Worm (Caenorhabditis elegans) whole organism, mixed stage, embryonic: ENCODE data around the gene M163.22.

ENCODE experiments used
- M03D4.4 ChIP-seq: sonication (generic microtip); optimal IDR thresholded peaks from 2 replicates; lab custom pipeline; 2017; ENCODE audit warnings: mild to moderate bottlenecking, missing genetic modification characterization, missing compliant biosample characterization
- bed-3 ChIP-seq: fragments of 200-800 bp; sonication (Bioruptor generic); optimal IDR thresholded peaks from 3 replicates; lab custom pipeline; 2018; ENCODE audit warnings: mild to moderate bottlenecking, missing genetic modification characterization, moderate library complexity, missing compliant biosample characterization
- ceh-39 ChIP-seq: fragments of 150-350 bp; optimal IDR thresholded peaks from 2 replicates; lab custom pipeline; 2014; ENCODE audit warnings: missing biosample characterization, missing genetic modification characterization
- ceh-43 ChIP-seq: fragments of 200-800 bp; sonication (Bioruptor generic); optimal IDR thresholded peaks from 2 replicates; lab custom pipeline; 2018; ENCODE audit warnings: mild to moderate bottlenecking, missing genetic modification characterization, moderate library complexity, missing compliant biosample characterization
- ceh-83 ChIP-seq: fragments of 200-800 bp; sonication (Bioruptor generic); optimal IDR thresholded peaks from 2 replicates; lab custom pipeline; 2018; ENCODE audit warnings: mild to moderate bottlenecking, missing genetic modification characterization, missing compliant biosample characterization
- ces-1 ChIP-seq: fragments of 150-350 bp; optimal IDR thresholded peaks from 2 replicates; lab custom pipeline; 2014; ENCODE audit warnings: missing biosample characterization, missing genetic modification reagents, missing genetic modification characterization
- cnd-1 ChIP-seq: fragments of 200-800 bp; sonication (Bioruptor generic); optimal IDR thresholded peaks from 2 replicates; lab custom pipeline; 2018; ENCODE audit warnings: mild to moderate bottlenecking, missing genetic modification characterization, missing compliant biosample characterization
- drap-1 ChIP-seq: fragments of 200-800 bp; sonication (Bioruptor generic); optimal IDR thresholded peaks from 3 replicates; lab custom pipeline; 2018; ENCODE audit warnings: mild to moderate bottlenecking, missing genetic modification characterization, missing compliant biosample characterization
- elt-1 ChIP-seq: sonication (generic microtip); optimal IDR thresholded peaks from 2 replicates; lab custom pipeline; 2017; ENCODE audit warnings: missing genetic modification characterization, mild to moderate bottlenecking, missing compliant biosample characterization, antibody characterized with exemption, moderate library complexity, borderline replicate concordance; ENCODE audit not compliant: insufficient read depth
- elt-3 ChIP-seq: fragments of 150-350 bp; optimal IDR thresholded peaks from 2 replicates; lab custom pipeline; 2014; ENCODE audit warnings: missing biosample characterization, missing genetic modification characterization
- flh-1 ChIP-seq: fragments of 200-800 bp; sonication (Bioruptor generic); optimal IDR thresholded peaks from 2 replicates; lab custom pipeline; 2018; ENCODE audit warnings: mild to moderate bottlenecking, missing genetic modification characterization, moderate library complexity, missing compliant biosample characterization
- ham-2 ChIP-seq: fragments of 200-800 bp; sonication (Bioruptor generic); optimal IDR thresholded peaks from 2 replicates; lab custom pipeline; 2018; ENCODE audit warnings: mild to moderate bottlenecking, missing genetic modification characterization, missing compliant biosample characterization
- hlh-1 ChIP-seq: fragments of 150-350 bp; optimal IDR thresholded peaks from 2 replicates; lab custom pipeline; 2014; ENCODE audit warnings: missing biosample characterization, missing genetic modification reagents, missing genetic modification characterization
- lin-13 ChIP-seq: fragments of 150-350 bp; optimal IDR thresholded peaks from 2 replicates; lab custom pipeline; 2014; ENCODE audit warnings: missing biosample characterization, missing genetic modification characterization
- lin-32 ChIP-seq: fragments of 200-800 bp; sonication (Bioruptor generic); optimal IDR thresholded peaks from 2 replicates; lab custom pipeline; 2018; ENCODE audit warnings: mild to moderate bottlenecking, missing genetic modification characterization, missing compliant biosample characterization
- lsy-2 ChIP-seq: fragments of 150-350 bp; optimal IDR thresholded peaks from 2 replicates; lab custom pipeline; 2014; ENCODE audit warnings: missing biosample characterization, missing genetic modification characterization
- mab-5 ChIP-seq: fragments of 150-350 bp; optimal IDR thresholded peaks from 2 replicates; lab custom pipeline; 2014; ENCODE audit warnings: missing biosample characterization, missing genetic modification characterization
- mep-1 ChIP-seq: fragments of 150-350 bp; optimal IDR thresholded peaks from 2 replicates; lab custom pipeline; 2017; ENCODE audit warnings: missing biosample characterization, missing genetic modification reagents, missing genetic modification characterization, inconsistent platforms
- mls-2 ChIP-seq: sonication (generic microtip); optimal IDR thresholded peaks from 2 replicates; lab custom pipeline; 2016; ENCODE audit warnings: mild to moderate bottlenecking, missing genetic modification characterization, moderate library complexity, missing compliant biosample characterization
- nhr-12 ChIP-seq: fragments of 150-350 bp; optimal IDR thresholded peaks from 2 replicates; lab custom pipeline; 2014; ENCODE audit warnings: missing biosample characterization, missing genetic modification characterization
- nhr-2 ChIP-seq: fragments of 150-350 bp; optimal IDR thresholded peaks from 2 replicates; lab custom pipeline; 2014; ENCODE audit warnings: missing biosample characterization, missing genetic modification characterization
- nhr-237 ChIP-seq: fragments of 150-350 bp; optimal IDR thresholded peaks from 2 replicates; lab custom pipeline; 2014; ENCODE audit warnings: missing biosample characterization, missing genetic modification characterization
- nhr-28 ChIP-seq: fragments of 150-350 bp; optimal IDR thresholded peaks from 2 replicates; lab custom pipeline; 2014; ENCODE audit warnings: missing biosample characterization, missing genetic modification characterization
- pha-4 ChIP-seq: fragments of 150-350 bp; optimal IDR thresholded peaks from 2 replicates; lab custom pipeline; 2018; ENCODE audit warnings: missing biosample characterization, missing genetic modification reagents, missing genetic modification characterization
- sem-2 ChIP-seq: fragments of 200-800 bp; sonication (Bioruptor generic); optimal IDR thresholded peaks from 2 replicates; lab custom pipeline; 2018; ENCODE audit warnings: mild to moderate bottlenecking, missing genetic modification characterization, missing compliant biosample characterization
- snpc-4 ChIP-seq: fragments of 150-350 bp; optimal IDR thresholded peaks from 2 replicates; lab custom pipeline; 2014; ENCODE audit warnings: missing biosample characterization, missing genetic modification characterization
- sptf-1 ChIP-seq: sonication (generic microtip); optimal IDR thresholded peaks from 2 replicates; lab custom pipeline; 2017; ENCODE audit warnings: mild to moderate bottlenecking, missing genetic modification characterization, moderate library complexity, missing compliant biosample characterization
- tbx-8 ChIP-seq: fragments of 200-800 bp; sonication (Bioruptor generic); optimal IDR thresholded peaks from 2 replicates; lab custom pipeline; 2018; ENCODE audit warnings: mild to moderate bottlenecking, missing genetic modification characterization, moderate library complexity, missing compliant biosample characterization
- unc-120 ChIP-seq: sonication (generic microtip); optimal IDR thresholded peaks from 2 replicates; lab custom pipeline; 2017; ENCODE audit warnings: missing genetic modification characterization, missing compliant biosample characterization; ENCODE audit not compliant: poor library complexity, severe bottlenecking
- unc-39 ChIP-seq: fragments of 150-350 bp; optimal IDR thresholded peaks from 2 replicates; lab custom pipeline; 2014; ENCODE audit warnings: missing biosample characterization, missing genetic modification characterization
- unc-62 ChIP-seq: fragments of 150-350 bp; optimal IDR thresholded peaks from 2 replicates; lab custom pipeline; 2014; ENCODE audit warnings: missing biosample characterization, missing genetic modification reagents, missing genetic modification characterization
- zip-8 ChIP-seq: fragments of 150-350 bp; optimal IDR thresholded peaks from 2 replicates; lab custom pipeline; 2014; ENCODE audit warnings: missing biosample characterization, missing genetic modification characterization

The M163.22 gene

ce11 chrX:14465593-14465992 is at the start of gene M163.22:
M163.22 (plus strand) TSS chrX:14465893.
- TF ChIP-seq M03D4.4 (no peak), snpc-4 (tag; lab: Kevin White, UChicago) (no peak), elt-3 (tag; lab: Kevin White, UChicago) (no peak), ham-2 (GFP tag; lab: Kevin White, UChicago) (no peak), mab-5 (tag; lab: Kevin White, UChicago) (no peak), elt-1 (tag; lab: Kevin White, UChicago) (no peak), nhr-237 (no peak), nhr-12 (tag; lab: Kevin White, UChicago) (no peak), mls-2 (no peak), nhr-28 (tag; lab: Kevin White, UChicago) (no peak), bed-3 (GFP tag; lab: Kevin White, UChicago) (no peak), lin-32 (GFP tag; lab: Kevin White, UChicago) (no peak), tbx-8 (no peak), lin-13 (tag; lab: Kevin White, UChicago) (no peak), drap-1 (GFP tag; lab: Kevin White, UChicago) (no peak)

- TF ChIP-seq hlh-1 = no peak
- TF ChIP-seq elt-3 (tag; lab: Kevin White, UChicago) = no peak
- no peak for TF ChIP-seq nhr-12 (tag; lab: Kevin White, UChicago)
- TF ChIP-seq sem-2 (GFP tag; lab: Kevin White, UChicago) = no peak
- no peak for TF ChIP-seq cnd-1 (tag; lab: Kevin White, UChicago)
Measured at ce11 chrX:14421529-14421982, 44.1 kb upstream of the M163.22 start, which contains the start of gene F23D12.2. F23D12.2 (minus strand) TSS chrX:14421579.

ce11 chrX:14423105-14423504 is 42.6 kb upstream of the M163.22 start, which contains the start of gene fipr-3:
fipr-3 (plus strand) TSS chrX:14423405.
- TF ChIP-seq mls-2 (no peak), sem-2 (GFP tag; lab: Kevin White, UChicago) (no peak), mab-5 (tag; lab: Kevin White, UChicago) (no peak), lin-13 (tag; lab: Kevin White, UChicago) (no peak)
- TF ChIP-seq, all 35 proteins: peak for 0

- TF ChIP-seq unc-39 (tag; lab: Kevin White, UChicago) (no peak), ces-1 (GFP tag; lab: Kevin White, UChicago) (no peak), nhr-28 (tag; lab: Kevin White, UChicago) (no peak), drap-1 (GFP tag; lab: Kevin White, UChicago) (no peak), mep-1 (tag; lab: Kevin White, UChicago) (no peak), lin-32 (GFP tag; lab: Kevin White, UChicago) (no peak)
Measured at ce11 chrX:14424186-14424585, 41.5 kb upstream of the M163.22 start.

- TF ChIP-seq unc-62 (GFP tag; lab: Kevin White, UChicago) = no peak
- no peak for TF ChIP-seq lin-13 (tag; lab: Kevin White, UChicago)
- TF ChIP-seq flh-1 (GFP tag; lab: Kevin White, UChicago) = no peak
- no peak for TF ChIP-seq ceh-83 (GFP tag; lab: Kevin White, UChicago)
- TF ChIP-seq drap-1 (GFP tag; lab: Kevin White, UChicago) = no peak
- TF ChIP-seq pha-4 = no peak
- TF ChIP-seq nhr-28 (tag; lab: Kevin White, UChicago) = no peak
- no peak for TF ChIP-seq bed-3 (GFP tag; lab: Kevin White, UChicago)
- TF ChIP-seq zip-8 (tag; lab: Kevin White, UChicago) = no peak
- no peak for TF ChIP-seq nhr-2 (tag; lab: Kevin White, UChicago)
- no peak for TF ChIP-seq ceh-39
- TF ChIP-seq sptf-1 (tag; lab: Kevin White, UChicago) = no peak
- TF ChIP-seq unc-120 (tag; lab: Kevin White, UChicago) = no peak
- no peak for TF ChIP-seq cnd-1 (tag; lab: Kevin White, UChicago)
- TF ChIP-seq nhr-237 = no peak
- no peak for TF ChIP-seq unc-39 (tag; lab: Kevin White, UChicago)
- TF ChIP-seq elt-1 (tag; lab: Kevin White, UChicago) = no peak
- no peak for TF ChIP-seq ceh-43
- no peak for TF ChIP-seq hlh-1
- no peak for TF ChIP-seq lsy-2 (tag; lab: Kevin White, UChicago)
Measured at ce11 chrX:14424673-14425072, 41.0 kb upstream of the M163.22 start, which contains the start of gene F23D12.11. F23D12.11 (minus strand) TSS chrX:14424751.
